Fruit fly (Drosophila melanogaster): ENCODE results near the gene Sfp24Bd.

The Sfp24Bd gene

DNA sequence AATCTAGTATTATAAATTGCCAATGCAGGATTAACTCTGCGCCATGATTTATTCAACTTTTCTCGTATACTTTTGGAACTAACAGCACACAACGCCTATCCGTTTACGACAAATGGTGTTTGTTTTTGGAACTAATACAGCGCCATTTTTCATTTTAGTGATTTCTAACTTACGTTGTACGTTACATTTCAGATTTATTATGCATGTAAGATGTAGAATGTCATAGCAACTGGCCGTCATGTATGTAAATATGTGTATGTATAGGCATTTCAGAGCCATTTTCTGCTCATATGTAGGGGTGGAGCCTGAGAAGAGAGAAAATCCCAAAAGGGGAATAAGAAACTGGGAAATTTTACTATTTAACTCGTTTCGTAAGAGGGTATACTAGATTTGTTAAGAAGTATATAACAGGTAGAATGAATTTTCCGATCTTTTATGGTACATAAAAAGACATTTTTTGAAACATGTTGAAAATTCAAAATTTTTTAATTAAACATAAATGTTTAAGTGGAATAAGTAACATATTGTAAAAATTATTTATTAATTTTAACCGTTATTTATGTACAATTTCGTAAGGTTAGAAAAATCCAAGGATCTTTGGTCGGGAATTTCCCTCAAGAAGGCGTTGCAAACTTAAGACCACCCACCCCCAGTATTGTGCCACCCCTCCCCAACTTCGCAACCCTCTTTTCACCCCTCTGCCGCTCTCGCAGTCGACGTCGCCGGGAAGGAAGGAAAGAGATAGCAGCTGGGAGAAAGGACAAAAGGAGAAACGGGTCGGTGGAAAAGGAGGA is 11.4 kb downstream of the Sfp24Bd start (continued):
- TF ChIP-seq CG33213 (GFP tag; optimal IDR thresholded peaks at IDR 0.05) (peak; percentile 86), Dip3 (GFP tag; optimal IDR thresholded peaks at IDR 0.05) (peak; percentile 26), CG13894 (tag; optimal IDR thresholded peaks at IDR 0.05) (peak; percentile 83), row (GFP tag; IDR thresholded peaks at IDR 0.05) (peak; percentile 72; the same call in 2 of the 3 replicates), CG6683 (GFP tag; optimal IDR thresholded peaks at IDR 0.05) (no peak), sisA (GFP tag; IDR thresholded peaks at IDR 0.05) (peak; percentile 57), CG2875 (GFP tag; optimal IDR thresholded peaks at IDR 0.05) (no peak), CG10565 (GFP tag; optimal IDR thresholded peaks at IDR 0.05) (no peak), CG2678 (tag; optimal IDR thresholded peaks at IDR 0.05) (no peak), Jarid2 (GFP tag; optimal IDR thresholded peaks at IDR 0.05) (no peak), CG3726 (GFP tag; IDR thresholded peaks at IDR 0.05) (no peak), ap (GFP tag; IDR thresholded peaks at IDR 0.05) (no peak), Fer3 (tag; optimal IDR thresholded peaks at IDR 0.05) (peak; percentile 27), Dip2 (GFP tag; IDR thresholded peaks at IDR 0.05) (peak; percentile 36; the same call in 1 of the 2 replicates), CG10147 (GFP tag; optimal IDR thresholded peaks at IDR 0.05) (peak; percentile 30), CG12942 (GFP tag; optimal IDR thresholded peaks at IDR 0.05) (peak; percentile 31), repo (GFP tag; optimal IDR thresholded peaks at IDR 0.05) (peak; percentile 15), lola (GFP tag; optimal IDR thresholded peaks at IDR 0.05) (no peak), CG6254 (GFP tag; optimal IDR thresholded peaks at IDR 0.05) (no peak), lab (GFP tag; optimal IDR thresholded peaks at IDR 0.05) (peak; percentile 65), Hey (tag; optimal IDR thresholded peaks at IDR 0.05) (no peak), ken (GFP tag; IDR thresholded peaks at IDR 0.05) (peak; percentile 72), Atf-2 (GFP tag; optimal IDR thresholded peaks at IDR 0.05) (no peak), zfh1 (GFP tag; IDR thresholded peaks at IDR 0.05) (peak; percentile 46; the same call in 2 of the 3 replicates), CG34422 (GFP tag; IDR thresholded peaks at IDR 0.05) (peak; percentile 73), zen2 (GFP tag; IDR thresholded peaks at IDR 0.05; ENCODE audit: partially characterized antibody) (no peak), CG9609 (GFP tag; optimal IDR thresholded peaks at IDR 0.05) (no peak), CG11085 (GFP tag; IDR thresholded peaks at IDR 0.05) (no peak), Dp (GFP tag; optimal IDR thresholded peaks at IDR 0.05) (peak; percentile 19), slp2 (GFP tag; optimal IDR thresholded peaks at IDR 0.05) (no peak), Meics (GFP tag; optimal IDR thresholded peaks at IDR 0.05) (peak; percentile 41), ems (GFP tag; optimal IDR thresholded peaks at IDR 0.05) (no peak), CG4328 (GFP tag; optimal IDR thresholded peaks at IDR 0.05) (no peak), eve (GFP tag; optimal IDR thresholded peaks at IDR 0.05) (no peak), ci (GFP tag; IDR thresholded peaks at IDR 0.05) (peak; percentile 84; the same call in 2 of the 3 replicates), CrebB (tag; optimal IDR thresholded peaks at IDR 0.05) (no peak), Ssrp (tag; optimal IDR thresholded peaks at IDR 0.05) (no peak), dimm (GFP tag; IDR thresholded peaks at IDR 0.05) (no peak), Dbx (GFP tag; IDR thresholded peaks at IDR 0.05) (peak; percentile 81), Scr (GFP tag; IDR thresholded peaks at IDR 0.05; ENCODE audit: partially characterized antibody) (no peak), Fer1 (GFP tag; optimal IDR thresholded peaks at IDR 0.05) (peak; percentile 71), jigr1 (GFP tag; IDR thresholded peaks at IDR 0.05) (no peak), CG12236 (GFP tag; optimal IDR thresholded peaks at IDR 0.05) (peak; percentile 18), CG17186 (GFP tag; optimal IDR thresholded peaks at IDR 0.05) (no peak), CG3163 (GFP tag; optimal IDR thresholded peaks at IDR 0.05) (peak; percentile 89), Doc3 (GFP tag; IDR thresholded peaks at IDR 0.05; ENCODE audit: partially characterized antibody) (no peak), btn (GFP tag; optimal IDR thresholded peaks at IDR 0.05) (no peak), CG7839 (tag; optimal IDR thresholded peaks at IDR 0.05) (peak; percentile 50), CG43689 (GFP tag; IDR thresholded peaks at IDR 0.05) (no peak)
